Fruit fly (Drosophila melanogaster) whole organism, embryonic: ENCODE data around the gene corto.

Source experiments
- Asciz ChIP-seq: fragments of 200-800 bp; sonication (Bioruptor generic); optimal IDR thresholded peaks from 2 replicates; lab custom pipeline; 2017; ENCODE audit warnings: missing biosample characterization, mild to moderate bottlenecking, missing genetic modification characterization, missing genetic modification reagents
- B-H2 ChIP-seq: fragments of 200-800 bp; sonication (Bioruptor generic); optimal IDR thresholded peaks from 2 replicates; lab custom pipeline; 2018; ENCODE audit warnings: missing biosample characterization, mild to moderate bottlenecking, missing genetic modification characterization
- CG10209 ChIP-seq: fragments of 200-800 bp; sonication (Bioruptor generic); optimal IDR thresholded peaks from 3 replicates; lab custom pipeline; 2017; ENCODE audit warnings: missing biosample characterization, mild to moderate bottlenecking, missing genetic modification characterization, missing genetic modification reagents
- CG1024 ChIP-seq: fragments of 200-800 bp; sonication (Bioruptor generic); IDR thresholded peaks from 2 replicates; pipeline ENCODE4 v1.3.6; 2022; ENCODE audit warnings: missing biosample characterization, missing genetic modification characterization
- CG10431 ChIP-seq: fragments of 200-800 bp; sonication (Bioruptor generic); optimal IDR thresholded peaks from 3 replicates; lab custom pipeline; 2018; ENCODE audit warnings: missing biosample characterization, mild to moderate bottlenecking, missing genetic modification characterization
- CG10543 ChIP-seq: fragments of 200-800 bp; sonication (Bioruptor generic); optimal IDR thresholded peaks from 3 replicates; lab custom pipeline; 2017; ENCODE audit warnings: missing biosample characterization, mild to moderate bottlenecking, missing genetic modification characterization, moderate library complexity
- CG11696 ChIP-seq: fragments of 200-800 bp; sonication (Bioruptor generic); IDR thresholded peaks from 2 replicates; pipeline ENCODE4 v1.3.6; 2022; ENCODE audit warnings: missing biosample characterization, missing genetic modification characterization
- CG13424 ChIP-seq: fragments of 200-800 bp; sonication (Bioruptor generic); optimal IDR thresholded peaks from 2 replicates; lab custom pipeline; 2019; ENCODE audit warnings: missing biosample characterization, mild to moderate bottlenecking, missing genetic modification characterization, moderate library complexity
- CG15011 ChIP-seq: fragments of 200-800 bp; sonication (Bioruptor generic); optimal IDR thresholded peaks from 3 replicates; lab custom pipeline; 2018; ENCODE audit warnings: missing biosample characterization, mild to moderate bottlenecking, missing genetic modification characterization
- CG18599 ChIP-seq: fragments of 200-800 bp; sonication (Bioruptor generic); optimal IDR thresholded peaks from 3 replicates; lab custom pipeline; 2017; ENCODE audit warnings: missing biosample characterization, missing genetic modification characterization, mild to moderate bottlenecking, moderate library complexity, missing genetic modification reagents
- CG2889 ChIP-seq: fragments of 200-800 bp; sonication (Bioruptor generic); IDR thresholded peaks from 3 replicates; pipeline ENCODE4 v1.3.6; 2022; ENCODE audit warnings: missing biosample characterization, missing genetic modification characterization
- CG32772 ChIP-seq: fragments of 200-800 bp; sonication (Bioruptor generic); IDR thresholded peaks from 2 replicates; pipeline ENCODE4 v1.3.6; 2022; ENCODE audit warnings: missing biosample characterization, missing genetic modification characterization
- CG3847 ChIP-seq: fragments of 200-800 bp; sonication (Bioruptor generic); IDR thresholded peaks from 2 replicates; pipeline ENCODE4 v1.3.6; 2022; ENCODE audit warnings: missing biosample characterization, missing genetic modification characterization
- CG4282 ChIP-seq: fragments of 200-800 bp; sonication (Bioruptor generic); optimal IDR thresholded peaks from 2 replicates; lab custom pipeline; 2016; ENCODE audit warnings: missing biosample characterization, missing genetic modification characterization
- CG6654 ChIP-seq: fragments of 200-800 bp; sonication (Bioruptor generic); optimal IDR thresholded peaks from 2 replicates; lab custom pipeline; 2017; ENCODE audit warnings: missing biosample characterization, mild to moderate bottlenecking, missing genetic modification characterization
- CG7745 ChIP-seq: fragments of 200-800 bp; sonication (Bioruptor generic); optimal IDR thresholded peaks from 2 replicates; lab custom pipeline; 2018; ENCODE audit warnings: missing biosample characterization, mild to moderate bottlenecking, missing genetic modification characterization, moderate library complexity
- CG8290 ChIP-seq, 3 experiments: fragments of 200-800 bp; sonication (Bioruptor generic); optimal IDR thresholded peaks; 2 replicates each; lab custom pipeline; 2016 to 2019; ENCODE audit warnings: missing biosample characterization in 3 of 3, missing genetic modification characterization in 3 of 3, mild to moderate bottlenecking in 2 of 3, moderate library complexity in 1 of 3
- CTCF ChIP-seq: fragments of 200-800 bp; sonication (Bioruptor generic); optimal IDR thresholded peaks from 2 replicates; lab custom pipeline; 2017; ENCODE audit warnings: missing biosample characterization, mild to moderate bottlenecking, missing genetic modification characterization, moderate library complexity
- D19A ChIP-seq: fragments of 200-800 bp; optimal IDR thresholded peaks from 3 replicates; lab custom pipeline; 2019; ENCODE audit warnings: missing biosample characterization, mild to moderate bottlenecking, missing genetic modification characterization, moderate library complexity
- HLH3B ChIP-seq: fragments of 200-800 bp; sonication (Bioruptor generic); IDR thresholded peaks from 2 replicates; pipeline ENCODE4 v1.3.6; 2022; ENCODE audit warnings: missing biosample characterization, missing genetic modification characterization
- Hmr ChIP-seq: fragments of 200-800 bp; sonication (Bioruptor generic); optimal IDR thresholded peaks from 3 replicates; lab custom pipeline; 2017; ENCODE audit warnings: mild to moderate bottlenecking, missing biosample characterization, missing genetic modification reagents, missing genetic modification characterization
- Hr78 ChIP-seq, 2 experiments: fragments of 200-800 bp in 1 of 2; fragments of >200 bp in 1 of 2; sonication (Bioruptor generic) in 1 of 2; optimal IDR thresholded peaks; 2 replicates each; lab custom pipeline; 2017 to 2019; ENCODE audit warnings: missing biosample characterization in 2 of 2, missing genetic modification characterization in 2 of 2, mild to moderate bottlenecking in 1 of 2, moderate library complexity in 1 of 2
- NC2α ChIP-seq: fragments of 200-800 bp; sonication (Bioruptor generic); optimal IDR thresholded peaks from 2 replicates; lab custom pipeline; 2016; ENCODE audit warnings: missing biosample characterization, missing genetic modification characterization
- NfI ChIP-seq: fragments of 200-800 bp; sonication (Bioruptor generic); optimal IDR thresholded peaks from 3 replicates; lab custom pipeline; 2018; ENCODE audit warnings: missing biosample characterization, mild to moderate bottlenecking, missing genetic modification characterization, moderate library complexity
- Scr ChIP-seq: fragments of 200-800 bp; sonication (Bioruptor generic); IDR thresholded peaks from 2 replicates; pipeline ENCODE4 v1.3.6; 2022; ENCODE audit warnings: missing biosample characterization, missing genetic modification characterization; ENCODE audit not compliant: partially characterized antibody
- Sox100B ChIP-seq: fragments of 200-800 bp; sonication (Bioruptor generic); optimal IDR thresholded peaks from 3 replicates; lab custom pipeline; 2018; ENCODE audit warnings: missing biosample characterization, mild to moderate bottlenecking, missing genetic modification characterization
- abd-A ChIP-seq: fragments of 200-800 bp; sonication (Bioruptor generic); optimal IDR thresholded peaks from 3 replicates; lab custom pipeline; 2019; ENCODE audit warnings: missing biosample characterization, mild to moderate bottlenecking, missing genetic modification characterization, moderate library complexity
- bigmax ChIP-seq: fragments of 200-800 bp; sonication (Bioruptor generic); optimal IDR thresholded peaks from 2 replicates; lab custom pipeline; 2018; ENCODE audit warnings: missing biosample characterization, mild to moderate bottlenecking, missing genetic modification characterization
- cad ChIP-seq: fragments of >200 bp; optimal IDR thresholded peaks from 2 replicates; lab custom pipeline; 2017; ENCODE audit warnings: missing biosample characterization, missing genetic modification characterization
- croc ChIP-seq: fragments of 200-800 bp; sonication (Bioruptor generic); conservative IDR thresholded peaks from 3 replicates; pipeline ENCODE4 v1.3.6; 2022; ENCODE audit warnings: missing biosample characterization, missing genetic modification characterization
- dysf ChIP-seq: fragments of 200-800 bp; sonication (Bioruptor generic); IDR thresholded peaks from 3 replicates; pipeline ENCODE4 v1.3.6; 2022; ENCODE audit warnings: missing biosample characterization, missing genetic modification characterization
- exex ChIP-seq: fragments of 200-800 bp; sonication (Bioruptor generic); optimal IDR thresholded peaks from 4 replicates; lab custom pipeline; 2018; ENCODE audit warnings: missing biosample characterization, mild to moderate bottlenecking, missing genetic modification characterization, moderate library complexity
- fd102C ChIP-seq: fragments of 200-800 bp; sonication (Bioruptor generic); optimal IDR thresholded peaks from 2 replicates; lab custom pipeline; 2018; ENCODE audit warnings: missing biosample characterization, mild to moderate bottlenecking, missing genetic modification characterization, moderate library complexity
- gfzf ChIP-seq: fragments of 200-800 bp; sonication (Bioruptor generic); optimal IDR thresholded peaks from 2 replicates; lab custom pipeline; 2016; ENCODE audit warnings: missing biosample characterization, mild to moderate bottlenecking, missing genetic modification characterization, moderate library complexity
- inv ChIP-seq: fragments of 200-800 bp; sonication (Bioruptor generic); IDR thresholded peaks from 2 replicates; pipeline ENCODE4 v1.3.6; 2022; ENCODE audit warnings: missing biosample characterization, missing genetic modification characterization; ENCODE audit not compliant: partially characterized antibody
- lab ChIP-seq: fragments of 200-800 bp; sonication (Bioruptor generic); optimal IDR thresholded peaks from 3 replicates; lab custom pipeline; 2017; ENCODE audit warnings: missing biosample characterization, missing genetic modification characterization, mild to moderate bottlenecking, moderate library complexity, missing genetic modification reagents
- lmd ChIP-seq: fragments of 200-800 bp; sonication (Bioruptor generic); IDR thresholded peaks from 2 replicates; pipeline ENCODE4 v1.3.6; 2022; ENCODE audit warnings: missing biosample characterization, missing genetic modification characterization
- oc ChIP-seq: fragments of 200-800 bp; sonication (Bioruptor generic); optimal IDR thresholded peaks from 2 replicates; lab custom pipeline; 2018; ENCODE audit warnings: missing biosample characterization, mild to moderate bottlenecking, missing genetic modification characterization, moderate library complexity
- odd ChIP-seq: fragments of 200-800 bp; sonication (Bioruptor generic); optimal IDR thresholded peaks from 2 replicates; lab custom pipeline; 2017; ENCODE audit warnings: missing biosample characterization, mild to moderate bottlenecking, missing genetic modification characterization
- ranshi ChIP-seq: fragments of 200-800 bp; sonication (Bioruptor generic); IDR thresholded peaks from 2 replicates; pipeline ENCODE4 v1.3.6; 2022; ENCODE audit warnings: missing biosample characterization, missing genetic modification characterization
- scrt ChIP-seq: fragments of 200-800 bp; sonication (Bioruptor generic); optimal IDR thresholded peaks from 2 replicates; lab custom pipeline; 2018; ENCODE audit warnings: missing biosample characterization, mild to moderate bottlenecking, missing genetic modification characterization, moderate library complexity
- seq ChIP-seq: fragments of 200-800 bp; sonication (Bioruptor generic); IDR thresholded peaks from 2 replicates; pipeline ENCODE4 v1.3.6; 2022; ENCODE audit warnings: missing biosample characterization, missing genetic modification characterization
- slbo ChIP-seq: fragments of 200-800 bp; sonication (Bioruptor generic); IDR thresholded peaks from 2 replicates; pipeline ENCODE4 v1.3.6; 2022; ENCODE audit warnings: missing biosample characterization, missing genetic modification characterization
- slp2 ChIP-seq: fragments of 200-800 bp; sonication (Bioruptor generic); optimal IDR thresholded peaks from 2 replicates; lab custom pipeline; 2016; ENCODE audit warnings: missing biosample characterization, missing genetic modification characterization
- sug ChIP-seq: fragments of 200-800 bp; optimal IDR thresholded peaks from 2 replicates; lab custom pipeline; 2019; ENCODE audit warnings: missing biosample characterization, mild to moderate bottlenecking, missing genetic modification characterization, moderate library complexity
- tio ChIP-seq: fragments of 200-800 bp; sonication (Bioruptor generic); optimal IDR thresholded peaks from 2 replicates; lab custom pipeline; 2017; ENCODE audit warnings: missing biosample characterization, missing genetic modification characterization, inconsistent platforms
- vfl ChIP-seq: fragments of 200-800 bp; sonication (Bioruptor generic); optimal IDR thresholded peaks from 2 replicates; lab custom pipeline; 2016; ENCODE audit warnings: missing biosample characterization, missing genetic modification characterization
- vvl ChIP-seq: fragments of 200-800 bp; sonication (Bioruptor generic); IDR thresholded peaks from 2 replicates; pipeline ENCODE4 v1.3.6; 2022; ENCODE audit warnings: missing biosample characterization, missing genetic modification characterization
- wdn ChIP-seq: fragments of 200-800 bp; sonication (Bioruptor generic); IDR thresholded peaks from 2 replicates; pipeline ENCODE4 v1.3.6; 2022; ENCODE audit warnings: missing biosample characterization, missing genetic modification characterization
- z ChIP-seq: fragments of 200-800 bp; sonication (Bioruptor generic); IDR thresholded peaks from 3 replicates; pipeline ENCODE4 v1.3.6; 2022; ENCODE audit warnings: missing biosample characterization, missing genetic modification characterization

Gene corto

DNA sequence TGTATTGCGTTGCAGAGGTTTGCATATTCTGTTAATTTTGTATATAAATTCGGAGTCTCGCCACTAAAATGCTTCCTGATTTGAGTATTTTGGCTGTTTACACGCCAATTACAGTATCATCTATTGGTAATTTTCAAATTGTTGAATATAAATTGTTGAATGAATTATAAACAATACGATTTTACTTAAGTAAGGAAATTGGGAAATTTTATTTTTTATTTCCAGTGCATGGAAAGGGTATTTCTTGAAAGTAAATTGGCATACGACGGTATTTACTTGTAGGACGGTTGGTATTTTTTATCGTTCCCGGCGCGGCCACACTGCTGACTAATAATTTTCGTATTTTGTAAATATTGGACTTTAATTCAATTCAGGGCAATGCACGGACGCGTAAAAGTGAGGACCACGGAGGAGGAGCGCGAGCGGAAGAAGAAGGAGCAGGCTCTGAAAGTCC is 40.9 kb upstream of the corto start, which contains the start of gene RabGGTa:
RabGGTa (plus strand) TSS at position 298 of the 454 bp plus-strand sequence.
- TF ChIP-seq D19A (tag; lab: Kevin White, UChicago) (peak; percentile 97), CG10431 (peak; percentile 24), Hr78 (GFP tag; optimal IDR thresholded peaks at IDR 0.05; lab: Kevin White, UChicago) (no peak), dysf (GFP tag; lab: Robert Waterston, UW) (peak; percentile 78), CG13424 (tag; lab: Kevin White, UChicago) (peak; percentile 59), HLH3B (peak; percentile 50; the same call in 1 of the 2 replicates), CG4282 (GFP tag; lab: Kevin White, UChicago) (no peak), CG10543 (GFP tag; lab: Kevin White, UChicago) (no peak), lab (peak; percentile 66), slp2 (GFP tag; lab: Kevin White, UChicago) (peak; percentile 59), Scr (GFP tag; lab: Robert Waterston, UW) (no peak), z (GFP tag; lab: Robert Waterston, UW) (no peak), inv (GFP tag; lab: Robert Waterston, UW) (no peak), scrt (peak; percentile 9), NC2α (no peak), fd102C (GFP tag; lab: Kevin White, UChicago) (no peak), bigmax (GFP tag; lab: Kevin White, UChicago) (no peak), vfl (peak; percentile 4), croc (no peak), CG8290 (GFP tag; optimal IDR thresholded peaks at IDR 0.05; lab: Kevin White, UChicago) (peak; percentile 31), CG8290 (tag; optimal IDR thresholded peaks at IDR 0.05; lab: Kevin White, UChicago) (peak; percentile 13 to 60), vvl (GFP tag; lab: Robert Waterston, UW) (peak; percentile 87), CG18599 (GFP tag; lab: Kevin White, UChicago) (peak; percentile 68), CG10209 (GFP tag; lab: Kevin White, UChicago) (peak; percentile 57), seq (GFP tag; lab: Robert Waterston, UW) (no peak), CG11696 (GFP tag; lab: Robert Waterston, UW) (no peak), exex (no peak), CG32772 (GFP tag; lab: Robert Waterston, UW) (0 out of 2 replicates have a peak, but pooled peaks have one; percentile 35), slbo (GFP tag; lab: Robert Waterston, UW) (peak; percentile 81), CG1024 (GFP tag; lab: Robert Waterston, UW) (peak; percentile 64; the same call in 1 of the 2 replicates), lmd (peak; percentile 73), CTCF (GFP tag; lab: Kevin White, UChicago) (no peak), Hmr (GFP tag; lab: Kevin White, UChicago) (peak; percentile 72), NfI (GFP tag; lab: Kevin White, UChicago) (peak; percentile 60), Asciz (GFP tag; lab: Kevin White, UChicago) (peak; percentile 14), wdn (0 out of 2 replicates have a peak, but pooled peaks have one; percentile 12), gfzf (peak; percentile 76), tio (GFP tag; lab: Kevin White, UChicago) (peak; percentile 55), ranshi (GFP tag; lab: Robert Waterston, UW) (peak; percentile 58), CG15011 (peak; percentile 24), CG6654 (GFP tag; lab: Kevin White, UChicago) (no peak), cad (GFP tag; lab: Kevin White, UChicago) (no peak), CG7745 (tag; lab: Kevin White, UChicago) (no peak), Sox100B (GFP tag; lab: Kevin White, UChicago) (peak; percentile 59), CG2889 (GFP tag; lab: Robert Waterston, UW) (peak; percentile 67; the same call in 2 of the 3 replicates), CG3847 (GFP tag; lab: Robert Waterston, UW) (peak; percentile 39; the same call in 1 of the 2 replicates), B-H2 (GFP tag; lab: Kevin White, UChicago) (no peak), odd (GFP tag; lab: Kevin White, UChicago) (peak; percentile 34), sug (tag; lab: Kevin White, UChicago) (no peak), abd-A (tag; lab: Kevin White, UChicago) (no peak), oc (tag; lab: Kevin White, UChicago) (no peak)
